Worm (Caenorhabditis elegans) whole organism, L4/young adult: ENCODE measurements around the gene srx-122.

Source experiments
- W03F9.2 ChIP-seq: fragments of 150-350 bp; optimal IDR thresholded peaks from 2 replicates; lab custom pipeline; 2014; ENCODE audit warnings: missing biosample characterization, missing genetic modification characterization
- him-1 ChIP-seq: sonication (generic microtip); optimal IDR thresholded peaks from 2 replicates; lab custom pipeline; 2016; ENCODE audit warnings: missing genotype, missing genetic modification reagents, missing genetic modification characterization, missing compliant biosample characterization

ce11 chrV:3320432-3320831, 22.8 kb upstream of the srx-122 start, which contains the start of gene C17B7.14:
- TF ChIP-seq him-1 (no peak), W03F9.2 (tag; lab: Kevin White, UChicago) (no peak)
